Fruit fly (Drosophila melanogaster): ENCODE results near the gene CG7135.

- no peak for TF ChIP-seq CG8478 (optimal IDR thresholded peaks at IDR 0.05)
- no peak for TF ChIP-seq CTCF (optimal IDR thresholded peaks at IDR 0.05)
Measured at dm6 chrX:18136059-18136458, 32.6 kb downstream of the CG7135 start.
